Fruit fly (Drosophila melanogaster): ENCODE data around the gene D2hgdh.

D2hgdh gene

dm6 chrX:2136831-2137452 is 4.3 kb upstream of the D2hgdh start (continued):
- TF ChIP-seq NK7.1 (GFP tag; optimal IDR thresholded peaks at IDR 0.05), result peak; percentile 100
- peak; percentile 100 for TF ChIP-seq schlank (tag; optimal IDR thresholded peaks at IDR 0.05)
- TF ChIP-seq zf30C (GFP tag; optimal IDR thresholded peaks at IDR 0.05), result peak; percentile 18
- TF ChIP-seq dmrt11E (tag; optimal IDR thresholded peaks at IDR 0.05), result peak; percentile 100
- peak; percentile 97 for TF ChIP-seq Bdp1 (GFP tag; optimal IDR thresholded peaks at IDR 0.05)
- peak; percentile 95 for TF ChIP-seq CG15073 (GFP tag; optimal IDR thresholded peaks at IDR 0.05)
- peak; percentile 100 for TF ChIP-seq gt (GFP tag; IDR thresholded peaks at IDR 0.05)
- peak in 1 of 2 experiments; percentile 92 for TF ChIP-seq tll (GFP tag; optimal IDR thresholded peaks at IDR 0.05)
- TF ChIP-seq CG31224 (GFP tag; IDR thresholded peaks at IDR 0.05), result peak; percentile 99
- TF ChIP-seq CG6813 (GFP tag; optimal IDR thresholded peaks at IDR 0.05), result peak; percentile 100
- peak; percentile 98 for TF ChIP-seq cwo (GFP tag; optimal IDR thresholded peaks at IDR 0.05)
- peak; percentile 100 for TF ChIP-seq CG17829 (tag; optimal IDR thresholded peaks at IDR 0.05)
- peak; percentile 100 for TF ChIP-seq CG9727 (GFP tag; optimal IDR thresholded peaks at IDR 0.05)
- TF ChIP-seq Sry-δ (GFP tag; optimal IDR thresholded peaks at IDR 0.05), result peak; percentile 90
- TF ChIP-seq Gug (GFP tag; IDR thresholded peaks at IDR 0.05), result peak; percentile 100
- peak; percentile 99 for TF ChIP-seq Vsx1 (GFP tag; optimal IDR thresholded peaks at IDR 0.05)
- TF ChIP-seq CrebB (tag; optimal IDR thresholded peaks at IDR 0.05), result peak; percentile 100
- TF ChIP-seq CG15479 (GFP tag; optimal IDR thresholded peaks at IDR 0.05), result peak; percentile 79
- peak; percentile 49; the same call in 1 of the 3 replicates for TF ChIP-seq CG6791 (GFP tag; IDR thresholded peaks at IDR 0.05; ENCODE audit: partially characterized antibody)
- TF ChIP-seq Blimp-1 (GFP tag; optimal IDR thresholded peaks at IDR 0.05), result peak; percentile 99
- peak; percentile 100 for TF ChIP-seq tin (GFP tag; optimal IDR thresholded peaks at IDR 0.05)
- peak; percentile 100 for TF ChIP-seq fd96Cb (tag; optimal IDR thresholded peaks at IDR 0.05)
- TF ChIP-seq CG13287 (GFP tag; IDR thresholded peaks at IDR 0.05; ENCODE audit: partially characterized antibody), result no peak
- peak; percentile 100 for TF ChIP-seq repo (GFP tag; optimal IDR thresholded peaks at IDR 0.05)
- peak; percentile 100 for TF ChIP-seq sob (GFP tag; IDR thresholded peaks at IDR 0.05)
- TF ChIP-seq tup (GFP tag; optimal IDR thresholded peaks at IDR 0.05), result peak; percentile 100
- peak; percentile 99 for TF ChIP-seq ERR (GFP tag; optimal IDR thresholded peaks at IDR 0.05)
- peak; percentile 100 for TF ChIP-seq gsb-n (tag; optimal IDR thresholded peaks at IDR 0.05)
- peak; percentile 100 for TF ChIP-seq CG1602 (GFP tag; optimal IDR thresholded peaks at IDR 0.05)
- TF ChIP-seq Eip74EF (GFP tag; optimal IDR thresholded peaks at IDR 0.05), result peak in 1 of 2 experiments; percentile 99
- peak; percentile 99 for TF ChIP-seq CG13894 (tag; optimal IDR thresholded peaks at IDR 0.05)
- TF ChIP-seq otp (GFP tag; IDR thresholded peaks at IDR 0.05), result peak; percentile 100
- TF ChIP-seq CG11456 (GFP tag; IDR thresholded peaks at IDR 0.05), result peak; percentile 100
- TF ChIP-seq CG7271 (tag; optimal IDR thresholded peaks at IDR 0.05), result peak; percentile 100
- peak; percentile 100 for TF ChIP-seq CG32532 (GFP tag; IDR thresholded peaks at IDR 0.05)
- TF ChIP-seq Fer2 (tag; optimal IDR thresholded peaks at IDR 0.05), result peak; percentile 100
- TF ChIP-seq CG3281 (GFP tag; optimal IDR thresholded peaks at IDR 0.05), result peak; percentile 99
- TF ChIP-seq D (optimal IDR thresholded peaks at IDR 0.05), result no peak
- peak; percentile 100 for TF ChIP-seq D (GFP tag; optimal IDR thresholded peaks at IDR 0.05)
- peak; percentile 100 for TF ChIP-seq trh (GFP tag; optimal IDR thresholded peaks at IDR 0.05)
- TF ChIP-seq grn (GFP tag; optimal IDR thresholded peaks at IDR 0.05), result peak; percentile 96
- peak; percentile 96 for TF ChIP-seq CG3163 (GFP tag; optimal IDR thresholded peaks at IDR 0.05)
- peak; percentile 99 for TF ChIP-seq vfl (GFP tag; optimal IDR thresholded peaks at IDR 0.05)
- peak; percentile 100 for TF ChIP-seq C15 (GFP tag; IDR thresholded peaks at IDR 0.05)
- TF ChIP-seq Asciz (GFP tag; optimal IDR thresholded peaks at IDR 0.05), result peak; percentile 100
- TF ChIP-seq Hr78 (GFP tag; optimal IDR thresholded peaks at IDR 0.05), result peak in 1 of 2 experiments; percentile 95
- peak; percentile 100 for TF ChIP-seq CG14667 (GFP tag; IDR thresholded peaks at IDR 0.05)
- TF ChIP-seq CG14014 (GFP tag; IDR thresholded peaks at IDR 0.05), result peak; percentile 100
- TF ChIP-seq Dbx (GFP tag; IDR thresholded peaks at IDR 0.05), result peak; percentile 100
